Worm (Caenorhabditis elegans) whole organism, L4 larva: ENCODE measurements around the gene F22B3.8.

Source experiments
- F44E2.7 ChIP-seq: fragments of 200-800 bp; sonication (Bioruptor generic); IDR thresholded peaks from 2 replicates; pipeline ENCODE4 v2.1.2; 2022; ENCODE audit warnings: missing genetic modification characterization, missing compliant biosample characterization
- F49E8.2 ChIP-seq: sonication (generic microtip); optimal IDR thresholded peaks from 2 replicates; lab custom pipeline; 2016; ENCODE audit warnings: missing compliant biosample characterization, mild to moderate bottlenecking, missing genetic modification characterization, borderline replicate concordance
- T20F7.1 ChIP-seq: fragments of 200-800 bp; sonication (Bioruptor generic); optimal IDR thresholded peaks from 2 replicates; lab custom pipeline; 2018; ENCODE audit warnings: mild to moderate bottlenecking, missing genetic modification characterization, missing compliant biosample characterization
- Y48G9A.11 ChIP-seq: fragments of 200-800 bp; sonication (Bioruptor generic); IDR thresholded peaks from 2 replicates; pipeline ENCODE4 v1.3.6; 2022; ENCODE audit warnings: missing genetic modification reagents, missing genetic modification characterization, missing compliant biosample characterization
- Y75B8A.6 ChIP-seq: fragments of 200-800 bp; sonication (Bioruptor generic); IDR thresholded peaks from 2 replicates; pipeline ENCODE4 v1.3.6; 2022; ENCODE audit warnings: missing genetic modification reagents, missing genetic modification characterization, missing compliant biosample characterization
- ZK337.2 ChIP-seq: fragments of 200-800 bp; sonication (Bioruptor generic); IDR thresholded peaks from 2 replicates; pipeline ENCODE4 v1.3.6; 2022; ENCODE audit warnings: missing genetic modification reagents, missing genetic modification characterization, missing compliant biosample characterization
- aha-1 ChIP-seq: fragments of 150-350 bp; peaks from one replicate; lab custom pipeline; 2014; ENCODE audit warnings: missing biosample characterization, missing genetic modification characterization
- arid-1 ChIP-seq: fragments of 200-800 bp; sonication (Bioruptor generic); conservative IDR thresholded peaks from 2 replicates; pipeline ENCODE4 v1.3.6; 2022; ENCODE audit warnings: missing genetic modification reagents, missing genetic modification characterization, missing compliant biosample characterization
- attf-4 ChIP-seq: sonication (generic microtip); optimal IDR thresholded peaks from 3 replicates; lab custom pipeline; 2017; ENCODE audit warnings: missing biosample characterization, missing genetic modification characterization
- ceh-44 ChIP-seq: fragments of 200-800 bp; sonication (Bioruptor generic); IDR thresholded peaks from 2 replicates; pipeline ENCODE4 v1.3.6; 2022; ENCODE audit warnings: missing genetic modification reagents, missing genetic modification characterization, missing compliant biosample characterization
- ctbp-1 ChIP-seq: fragments of 200-800 bp; sonication (Bioruptor generic); IDR thresholded peaks from 2 replicates; pipeline ENCODE4 v1.3.6; 2022; ENCODE audit warnings: missing genetic modification reagents, missing genetic modification characterization, missing compliant biosample characterization
- daf-16 ChIP-seq, 3 experiments: sonication (generic microtip); optimal IDR thresholded peaks; 2 replicates each; lab custom pipeline; 2016 to 2017; ENCODE audit warnings: missing genetic modification characterization in 3 of 3, missing genetic modification reagents in 3 of 3, mild to moderate bottlenecking in 2 of 3, missing compliant biosample characterization in 2 of 3, missing biosample characterization in 1 of 3, moderate library complexity in 1 of 3
- daf-8 ChIP-seq: fragments of 200-800 bp; sonication (Bioruptor generic); IDR thresholded peaks from 2 replicates; pipeline ENCODE4 v1.3.6; 2022; ENCODE audit warnings: missing genetic modification characterization, missing compliant biosample characterization
- dmd-6 ChIP-seq: fragments of 200-800 bp; sonication (Bioruptor generic); IDR thresholded peaks from 2 replicates; pipeline ENCODE4 v1.3.6; 2022; ENCODE audit warnings: missing genetic modification reagents, missing genetic modification characterization, missing compliant biosample characterization
- dpl-1 ChIP-seq: fragments of 150-350 bp; optimal IDR thresholded peaks from 2 replicates; lab custom pipeline; 2014; ENCODE audit warnings: missing biosample characterization, missing genetic modification reagents, missing genetic modification characterization
- duxl-1 ChIP-seq: sonication (generic microtip); optimal IDR thresholded peaks from 2 replicates; lab custom pipeline; 2016; ENCODE audit warnings: mild to moderate bottlenecking, missing genetic modification characterization, moderate library complexity, missing compliant biosample characterization; ENCODE audit not compliant: poor library complexity
- dve-1 ChIP-seq: sonication (generic microtip); optimal IDR thresholded peaks from 2 replicates; lab custom pipeline; 2017; ENCODE audit warnings: antibody characterized with exemption, mild to moderate bottlenecking, missing genetic modification characterization, missing compliant biosample characterization; ENCODE audit not compliant: insufficient read depth
- fos-1 ChIP-seq: fragments of 150-350 bp; optimal IDR thresholded peaks from 2 replicates; lab custom pipeline; 2014; ENCODE audit warnings: missing biosample characterization, missing genetic modification characterization
- hif-1 ChIP-seq, 2 experiments: sonication (generic microtip); optimal IDR thresholded peaks; 2 replicates each; lab custom pipeline; 2016 to 2017; ENCODE audit warnings: missing compliant biosample characterization in 2 of 2, missing genetic modification characterization in 2 of 2, missing genetic modification reagents in 2 of 2, missing genotype in 2 of 2, mild to moderate bottlenecking in 1 of 2
- hmg-1.1 ChIP-seq: fragments of 200-800 bp; sonication (Bioruptor generic); IDR thresholded peaks from 2 replicates; pipeline ENCODE4 v1.3.6; 2022; ENCODE audit warnings: missing genetic modification reagents, missing genetic modification characterization, missing compliant biosample characterization
- lir-3 ChIP-seq: sonication (generic microtip); optimal IDR thresholded peaks from 2 replicates; lab custom pipeline; 2016; ENCODE audit warnings: mild to moderate bottlenecking, missing genetic modification characterization, missing compliant biosample characterization
- madf-9 ChIP-seq: fragments of 200-800 bp; sonication (Bioruptor generic); conservative IDR thresholded peaks from 2 replicates; pipeline ENCODE4 v1.3.6; 2022; ENCODE audit warnings: missing genetic modification reagents, missing genetic modification characterization, missing compliant biosample characterization
- mdl-1 ChIP-seq, 2 experiments: fragments of 150-350 bp in 1 of 2; sonication (generic microtip) in 1 of 2; optimal IDR thresholded peaks; 2 replicates each; lab custom pipeline; 2014 to 2017; ENCODE audit warnings: missing biosample characterization in 2 of 2, missing genetic modification characterization in 2 of 2
- mxl-3 ChIP-seq: fragments of 200-800 bp; sonication (Bioruptor generic); optimal IDR thresholded peaks from 2 replicates; lab custom pipeline; 2018; ENCODE audit warnings: mild to moderate bottlenecking, missing genetic modification characterization, missing compliant biosample characterization
- nhr-11 ChIP-seq: fragments of 150-350 bp; optimal IDR thresholded peaks from 2 replicates; lab custom pipeline; 2014; ENCODE audit warnings: missing biosample characterization, missing genetic modification characterization
- nhr-48 ChIP-seq: sonication (generic microtip); optimal IDR thresholded peaks from 2 replicates; lab custom pipeline; 2016; ENCODE audit warnings: mild to moderate bottlenecking, missing genetic modification characterization, missing compliant biosample characterization
- nhr-6 ChIP-seq: fragments of 150-350 bp; optimal IDR thresholded peaks from 2 replicates; lab custom pipeline; 2014; ENCODE audit warnings: missing biosample characterization, missing genetic modification characterization
- tag-97 ChIP-seq: fragments of 200-800 bp; sonication (Bioruptor generic); IDR thresholded peaks from 2 replicates; pipeline ENCODE4 v1.3.6; 2022; ENCODE audit warnings: missing genetic modification characterization, missing compliant biosample characterization
- unc-130 ChIP-seq: sonication (generic microtip); optimal IDR thresholded peaks from 2 replicates; lab custom pipeline; 2016; ENCODE audit warnings: missing genetic modification reagents, missing genetic modification characterization, missing compliant biosample characterization
- unc-62 ChIP-seq, 3 experiments: fragments of 150-350 bp in 1 of 3; sonication (generic microtip); optimal IDR thresholded peaks in 2 of 3; peaks in 1 of 3; 1 replicate in 1 of 3; 2 replicates in 2 of 3; lab custom pipeline; 2014 to 2017; ENCODE audit warnings: missing biosample characterization in 3 of 3, missing genetic modification characterization in 3 of 3, missing genetic modification reagents in 3 of 3, missing genotype in 1 of 3
- zfp-3 ChIP-seq: fragments of 200-800 bp; sonication (Bioruptor generic); conservative IDR thresholded peaks from 2 replicates; pipeline ENCODE4 v1.3.6; 2022; ENCODE audit warnings: missing genetic modification reagents, missing genetic modification characterization, missing compliant biosample characterization
- zip-2 ChIP-seq: fragments of 150-350 bp; optimal IDR thresholded peaks from 2 replicates; lab custom pipeline; 2014; ENCODE audit warnings: missing biosample characterization, missing genetic modification characterization

The F22B3.8 gene

DNA sequence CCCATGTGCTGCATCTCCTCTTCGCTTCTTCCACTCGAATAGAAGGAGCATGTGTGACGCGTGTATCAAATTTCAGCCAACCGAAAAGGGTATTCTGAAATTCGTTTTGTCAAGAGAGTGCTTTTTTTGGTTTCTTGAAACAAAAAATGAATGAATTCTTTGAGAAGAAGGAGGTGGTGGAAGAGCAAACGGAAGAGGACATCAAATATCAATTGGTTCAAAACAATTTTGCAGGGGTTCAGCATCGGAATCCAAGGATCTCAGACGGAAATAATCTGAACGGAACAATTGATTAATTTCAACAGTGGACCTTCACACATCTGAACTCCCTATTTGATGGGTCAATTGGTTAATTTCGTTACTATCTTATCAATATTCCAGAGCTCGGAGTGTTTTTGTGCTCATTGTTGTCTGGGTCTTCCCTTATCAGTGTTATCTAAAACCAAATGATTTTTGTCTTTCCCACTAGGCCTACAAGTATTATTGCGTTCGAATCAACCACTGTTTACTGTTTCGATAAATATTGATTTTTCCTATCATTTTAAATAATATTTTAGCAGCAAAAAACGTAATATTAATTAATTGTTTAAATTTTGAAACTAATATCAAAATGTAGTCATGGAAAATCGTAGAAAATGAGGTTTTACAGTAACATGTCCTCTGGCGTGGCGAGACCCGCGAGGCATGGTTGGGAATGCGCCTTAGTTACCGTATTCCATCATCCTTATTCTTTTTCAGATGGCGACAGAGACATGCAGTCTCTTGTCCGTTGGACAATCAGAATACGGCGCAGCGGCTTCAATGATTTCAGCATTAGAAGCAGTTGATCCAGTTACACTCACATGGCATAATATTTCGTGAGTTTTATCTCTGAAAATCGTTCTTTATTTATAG, 45.2 kb upstream of the F22B3.8 start, which contains the start of the genes C10C6.13 and wht-2 (continued):
- TF ChIP-seq dve-1 = peak; percentile 72
- TF ChIP-seq arid-1 = no peak
- TF ChIP-seq daf-8 (GFP tag; lab: Robert Waterston, UW) = no peak

DNA sequence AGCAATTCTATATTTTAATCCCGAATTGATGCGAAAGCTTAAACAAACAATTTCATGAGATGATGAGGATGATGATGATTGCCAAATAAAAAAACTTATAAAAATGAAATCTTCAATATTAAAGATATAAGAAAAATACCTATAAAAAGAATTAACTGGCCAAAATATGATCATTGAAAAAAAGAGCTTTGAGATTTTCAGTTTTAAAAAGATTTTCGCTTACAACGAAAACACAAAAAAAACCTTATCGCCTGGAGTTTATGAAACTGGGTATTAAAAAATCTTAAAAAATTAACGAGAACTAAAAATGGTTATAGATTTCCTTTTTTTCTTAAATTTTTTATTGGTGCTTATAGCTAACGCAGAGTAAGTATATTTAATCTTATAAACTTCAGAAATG, 42.7 kb upstream of the F22B3.8 start, which contains the start of gene C10C6.7:
TSS of gene C10C6.7 (minus strand) at position 101 of the 400 bp plus-strand sequence.
- TF ChIP-seq lir-3 (tag; lab: Kevin White, UChicago) (no peak), aha-1 (tag; lab: Kevin White, UChicago) (no peak), tag-97 (GFP tag; lab: Robert Waterston, UW) (no peak), unc-62 (GFP tag; optimal IDR thresholded peaks at IDR 0.05 in 1 of 2; lab: Kevin White, UChicago) (no peak), unc-62 (tag; optimal IDR thresholded peaks at IDR 0.05; lab: Kevin White, UChicago) (no peak), T20F7.1 (no peak), zfp-3 (GFP tag; lab: Robert Waterston, UW) (no peak), daf-8 (GFP tag; lab: Robert Waterston, UW) (no peak), ceh-44 (no peak), dmd-6 (GFP tag; lab: Robert Waterston, UW) (no peak), mdl-1 (tag; optimal IDR thresholded peaks at IDR 0.05; lab: Kevin White, UChicago) (no peak), dpl-1 (GFP tag; lab: Kevin White, UChicago) (no peak), duxl-1 (tag; lab: Kevin White, UChicago) (no peak), nhr-6 (no peak)

DNA sequence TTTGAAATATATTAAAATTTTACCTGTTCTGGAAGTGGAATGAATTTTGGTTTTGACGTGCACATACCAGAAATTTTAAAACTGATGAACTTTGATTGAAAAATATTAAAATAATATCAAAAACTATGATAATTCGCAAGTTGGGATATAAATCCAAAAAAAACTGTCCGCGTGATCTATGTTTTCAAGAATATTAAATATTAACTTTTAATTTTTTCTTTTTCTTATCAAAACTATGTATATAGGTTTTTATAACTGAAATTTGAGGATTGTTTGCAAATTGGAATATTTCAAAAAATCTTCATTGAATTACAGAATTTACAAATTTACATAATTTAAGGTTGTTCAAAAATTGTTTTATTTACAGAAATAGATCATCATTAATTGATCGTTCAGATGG, 40.4 kb upstream of the F22B3.8 start, which contains the start of gene C10C6.3:
TSS of gene C10C6.3 (minus strand) at position 101 of the 400 bp plus-strand sequence.
- TF ChIP-seq fos-1 (tag; lab: Kevin White, UChicago) = no peak
- no peak for TF ChIP-seq mxl-3 (GFP tag; lab: Kevin White, UChicago)
- no peak for TF ChIP-seq daf-16 (GFP tag; optimal IDR thresholded peaks at IDR 0.05; lab: Kevin White, UChicago)
- TF ChIP-seq daf-16 (tag; optimal IDR thresholded peaks at IDR 0.05; lab: Kevin White, UChicago) = no peak
- no peak for TF ChIP-seq ZK337.2 (GFP tag; lab: Robert Waterston, UW)
- no peak for TF ChIP-seq zip-2 (tag; lab: Kevin White, UChicago)
- no peak for TF ChIP-seq hif-1 (tag; optimal IDR thresholded peaks at IDR 0.05; lab: Kevin White, UChicago)
- TF ChIP-seq ctbp-1 = no peak
- TF ChIP-seq Y48G9A.11 (GFP tag; lab: Robert Waterston, UW) = no peak
- no peak for TF ChIP-seq nhr-48 (tag; lab: Kevin White, UChicago)
- TF ChIP-seq F49E8.2 (tag; lab: Kevin White, UChicago) = no peak
- TF ChIP-seq attf-4 = no peak
- TF ChIP-seq madf-9 = no peak

DNA sequence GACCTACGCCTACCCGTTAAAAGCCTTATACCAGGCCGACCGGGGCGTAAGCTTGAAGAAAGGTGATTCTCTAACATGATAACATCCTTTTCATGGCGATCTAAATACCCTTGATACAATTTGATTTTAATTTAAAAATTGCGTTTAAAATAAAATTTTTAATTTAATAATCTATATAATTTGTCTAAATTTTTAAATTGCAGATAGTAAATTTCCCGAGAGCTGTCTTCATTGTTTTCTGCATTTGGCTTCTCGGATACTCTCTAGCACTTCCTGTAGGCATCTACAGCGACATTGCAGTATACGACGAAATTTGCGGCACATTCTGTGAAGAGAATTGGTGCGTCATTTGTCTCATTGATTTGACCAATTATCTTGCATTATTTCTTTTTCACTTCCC, 36.6 kb upstream of the F22B3.8 start:
- no peak for TF ChIP-seq F44E2.7
- TF ChIP-seq unc-62 (GFP tag; optimal IDR thresholded peaks at IDR 0.05 in 1 of 2; lab: Kevin White, UChicago) = peak in 1 of 2 experiments; percentile 90
- no peak for TF ChIP-seq unc-62 (tag; optimal IDR thresholded peaks at IDR 0.05; lab: Kevin White, UChicago)
- no peak for TF ChIP-seq Y75B8A.6
- no peak for TF ChIP-seq nhr-11 (tag; lab: Kevin White, UChicago)
- no peak for TF ChIP-seq hmg-1.1 (GFP tag; lab: Robert Waterston, UW)
- TF ChIP-seq unc-130 = no peak
